Worm (Caenorhabditis elegans) whole organism, L4 larva: ENCODE data around the gene F41C3.7.
A peak's percentile ranks its signal among the peaks of the same experiment; 100 is the strongest.

Experiments used
- D1046.2 ChIP-seq: fragments of 200-800 bp; sonication (Bioruptor generic); IDR thresholded peaks from 2 replicates; pipeline ENCODE4 v1.3.6; 2022; ENCODE audit warnings: missing genetic modification characterization, missing compliant biosample characterization
- F49E8.2 ChIP-seq: sonication (generic microtip); optimal IDR thresholded peaks from 2 replicates; lab custom pipeline; 2016; ENCODE audit warnings: missing compliant biosample characterization, mild to moderate bottlenecking, missing genetic modification characterization, borderline replicate concordance
- T20F7.1 ChIP-seq: fragments of 200-800 bp; sonication (Bioruptor generic); optimal IDR thresholded peaks from 2 replicates; lab custom pipeline; 2018; ENCODE audit warnings: mild to moderate bottlenecking, missing genetic modification characterization, missing compliant biosample characterization
- Y105C5A.15 ChIP-seq: fragments of 200-800 bp; sonication (Bioruptor generic); IDR thresholded peaks from 2 replicates; pipeline ENCODE4 v1.3.6; 2022; ENCODE audit warnings: missing genetic modification characterization, missing compliant biosample characterization
- ZK337.2 ChIP-seq: fragments of 200-800 bp; sonication (Bioruptor generic); IDR thresholded peaks from 2 replicates; pipeline ENCODE4 v1.3.6; 2022; ENCODE audit warnings: missing genetic modification reagents, missing genetic modification characterization, missing compliant biosample characterization
- ceh-32 ChIP-seq: sonication (generic microtip); optimal IDR thresholded peaks from 2 replicates; lab custom pipeline; 2016; ENCODE audit warnings: mild to moderate bottlenecking, missing genetic modification characterization, missing compliant biosample characterization; ENCODE audit not compliant: poor library complexity
- ceh-82 ChIP-seq: sonication (generic microtip); optimal IDR thresholded peaks from 2 replicates; lab custom pipeline; 2017; ENCODE audit warnings: missing biosample characterization, missing genetic modification characterization
- ces-1 ChIP-seq: fragments of 150-350 bp; sonication (generic microtip); optimal IDR thresholded peaks from 4 replicates; lab custom pipeline; 2014; ENCODE audit warnings: missing biosample characterization, missing genetic modification reagents, missing genetic modification characterization
- daf-16 ChIP-seq, 3 experiments: sonication (generic microtip); optimal IDR thresholded peaks; 2 replicates each; lab custom pipeline; 2016 to 2017; ENCODE audit warnings: missing genetic modification characterization in 3 of 3, missing genetic modification reagents in 3 of 3, mild to moderate bottlenecking in 2 of 3, missing compliant biosample characterization in 2 of 3, missing biosample characterization in 1 of 3, moderate library complexity in 1 of 3
- dmd-6 ChIP-seq: fragments of 200-800 bp; sonication (Bioruptor generic); IDR thresholded peaks from 2 replicates; pipeline ENCODE4 v1.3.6; 2022; ENCODE audit warnings: missing genetic modification reagents, missing genetic modification characterization, missing compliant biosample characterization
- dmd-9 ChIP-seq: fragments of 200-800 bp; sonication (Bioruptor generic); IDR thresholded peaks from 2 replicates; pipeline ENCODE4 v1.3.6; 2022; ENCODE audit warnings: missing genetic modification reagents, missing genetic modification characterization, missing compliant biosample characterization
- dve-1 ChIP-seq: sonication (generic microtip); optimal IDR thresholded peaks from 2 replicates; lab custom pipeline; 2017; ENCODE audit warnings: antibody characterized with exemption, mild to moderate bottlenecking, missing genetic modification characterization, missing compliant biosample characterization; ENCODE audit not compliant: insufficient read depth
- hif-1 ChIP-seq, 2 experiments: sonication (generic microtip); optimal IDR thresholded peaks; 2 replicates each; lab custom pipeline; 2016 to 2017; ENCODE audit warnings: missing compliant biosample characterization in 2 of 2, missing genetic modification characterization in 2 of 2, missing genetic modification reagents in 2 of 2, missing genotype in 2 of 2, mild to moderate bottlenecking in 1 of 2
- hlh-11 ChIP-seq: fragments of 200-800 bp; sonication (Bioruptor generic); optimal IDR thresholded peaks from 2 replicates; lab custom pipeline; 2018; ENCODE audit warnings: mild to moderate bottlenecking, missing genetic modification characterization, missing compliant biosample characterization
- hlh-30 ChIP-seq: sonication (generic microtip); optimal IDR thresholded peaks from 2 replicates; lab custom pipeline; 2017; ENCODE audit warnings: antibody characterized with exemption, mild to moderate bottlenecking, missing genetic modification characterization, missing compliant biosample characterization; ENCODE audit not compliant: insufficient read depth
- jun-1 ChIP-seq: fragments of 150-350 bp; optimal IDR thresholded peaks from 2 replicates; lab custom pipeline; 2014; ENCODE audit warnings: missing biosample characterization, missing genetic modification reagents, missing genetic modification characterization
- lin-1 ChIP-seq: fragments of 200-800 bp; sonication (Bioruptor generic); IDR thresholded peaks from 2 replicates; pipeline ENCODE4 v1.3.6; 2022; ENCODE audit warnings: missing genetic modification reagents, missing genetic modification characterization, missing compliant biosample characterization
- lin-13 ChIP-seq: fragments of 150-350 bp; optimal IDR thresholded peaks from 2 replicates; lab custom pipeline; 2014; ENCODE audit warnings: missing biosample characterization, missing genetic modification reagents, missing genetic modification characterization
- lin-38 ChIP-seq: fragments of 200-800 bp; sonication (Bioruptor generic); IDR thresholded peaks from 2 replicates; pipeline ENCODE4 v1.3.6; 2022; ENCODE audit warnings: missing genetic modification reagents, missing genetic modification characterization, missing compliant biosample characterization
- lsy-2 ChIP-seq, 2 experiments: fragments of 150-350 bp in 1 of 2; sonication (generic microtip) in 1 of 2; optimal IDR thresholded peaks; 2 replicates each; lab custom pipeline; 2014 to 2017; ENCODE audit warnings: missing biosample characterization in 2 of 2, missing genetic modification characterization in 2 of 2
- madf-5 ChIP-seq, 2 experiments: fragments of 200-800 bp; sonication (Bioruptor generic); IDR thresholded peaks; 2 replicates each; pipeline ENCODE4 v1.3.6; 2022; ENCODE audit warnings: missing compliant biosample characterization in 2 of 2, missing genetic modification characterization in 2 of 2
- mdl-1 ChIP-seq, 2 experiments: fragments of 150-350 bp in 1 of 2; sonication (generic microtip) in 1 of 2; optimal IDR thresholded peaks; 2 replicates each; lab custom pipeline; 2014 to 2017; ENCODE audit warnings: missing biosample characterization in 2 of 2, missing genetic modification characterization in 2 of 2
- mes-2 ChIP-seq: sonication (generic microtip); optimal IDR thresholded peaks from 2 replicates; lab custom pipeline; 2016; ENCODE audit warnings: missing genotype, mild to moderate bottlenecking, missing genetic modification characterization, missing compliant biosample characterization; ENCODE audit not compliant: poor library complexity, severe bottlenecking
- nhr-102 ChIP-seq: sonication (generic microtip); optimal IDR thresholded peaks from 2 replicates; lab custom pipeline; 2016; ENCODE audit warnings: mild to moderate bottlenecking, missing genetic modification characterization, moderate library complexity, missing compliant biosample characterization
- nhr-28 ChIP-seq: fragments of 150-350 bp; optimal IDR thresholded peaks from 2 replicates; lab custom pipeline; 2014; ENCODE audit warnings: missing biosample characterization, missing genetic modification characterization
- nhr-41 ChIP-seq: fragments of 200-800 bp; sonication (Bioruptor generic); IDR thresholded peaks from 2 replicates; pipeline ENCODE4 v1.3.6; 2022; ENCODE audit warnings: missing genetic modification reagents, missing genetic modification characterization, missing compliant biosample characterization
- nhr-42 ChIP-seq: fragments of 200-800 bp; sonication (Bioruptor generic); IDR thresholded peaks from 2 replicates; pipeline ENCODE4 v1.3.6; 2022; ENCODE audit warnings: missing genetic modification characterization, missing compliant biosample characterization
- nhr-48 ChIP-seq: sonication (generic microtip); optimal IDR thresholded peaks from 2 replicates; lab custom pipeline; 2016; ENCODE audit warnings: mild to moderate bottlenecking, missing genetic modification characterization, missing compliant biosample characterization
- nhr-77 ChIP-seq: fragments of 150-350 bp; optimal IDR thresholded peaks from 2 replicates; lab custom pipeline; 2014; ENCODE audit warnings: missing biosample characterization, missing genetic modification characterization
- pha-4 ChIP-seq, 2 experiments: fragments of 150-350 bp in 1 of 2; fragments of 200-800 bp in 1 of 2; sonication (Bioruptor generic) in 1 of 2; IDR thresholded peaks in 1 of 2; optimal IDR thresholded peaks in 1 of 2; 2 replicates each; pipeline versions ENCODE4 v1.3.6 to Lab custom; 2014 to 2022; ENCODE audit warnings: missing genetic modification characterization in 2 of 2, missing genetic modification reagents in 2 of 2, missing biosample characterization in 1 of 2, missing compliant biosample characterization in 1 of 2
- php-3 ChIP-seq: fragments of 200-800 bp; sonication (Bioruptor generic); IDR thresholded peaks from 2 replicates; pipeline ENCODE4 v1.3.6; 2022; ENCODE audit warnings: missing genetic modification reagents, missing genetic modification characterization, missing compliant biosample characterization
- pqm-1 ChIP-seq: sonication (generic microtip); optimal IDR thresholded peaks from 2 replicates; lab custom pipeline; 2017; ENCODE audit warnings: missing biosample characterization, missing genetic modification characterization
- saeg-2 ChIP-seq: fragments of 200-800 bp; sonication (Bioruptor generic); IDR thresholded peaks from 2 replicates; pipeline ENCODE4 v1.3.6; 2022; ENCODE audit warnings: missing genetic modification reagents, missing genetic modification characterization, missing compliant biosample characterization
- spr-1 ChIP-seq: sonication (generic microtip); optimal IDR thresholded peaks from 2 replicates; lab custom pipeline; 2016; ENCODE audit warnings: mild to moderate bottlenecking, missing genetic modification characterization, missing compliant biosample characterization
- spr-3 ChIP-seq: fragments of 200-800 bp; sonication (Bioruptor generic); optimal IDR thresholded peaks from 2 replicates; lab custom pipeline; 2018; ENCODE audit warnings: mild to moderate bottlenecking, missing genetic modification characterization, missing compliant biosample characterization
- tra-1 ChIP-seq: fragments of 200-800 bp; sonication (Bioruptor generic); IDR thresholded peaks from 2 replicates; pipeline ENCODE4 v1.3.6; 2022; ENCODE audit warnings: missing genetic modification reagents, missing genetic modification characterization, missing compliant biosample characterization
- unc-62 ChIP-seq, 3 experiments: fragments of 150-350 bp in 1 of 3; sonication (generic microtip); optimal IDR thresholded peaks in 2 of 3; peaks in 1 of 3; 1 replicate in 1 of 3; 2 replicates in 2 of 3; lab custom pipeline; 2014 to 2017; ENCODE audit warnings: missing biosample characterization in 3 of 3, missing genetic modification characterization in 3 of 3, missing genetic modification reagents in 3 of 3, missing genotype in 1 of 3
- vab-7 ChIP-seq: fragments of 200-800 bp; sonication (Bioruptor generic); IDR thresholded peaks from 2 replicates; pipeline ENCODE4 v1.3.6; 2022; ENCODE audit warnings: missing genetic modification reagents, missing genetic modification characterization, missing compliant biosample characterization
- zag-1 ChIP-seq: fragments of 150-350 bp; optimal IDR thresholded peaks from 2 replicates; lab custom pipeline; 2014; ENCODE audit warnings: missing biosample characterization, missing genetic modification characterization
- zfp-3 ChIP-seq: fragments of 200-800 bp; sonication (Bioruptor generic); conservative IDR thresholded peaks from 2 replicates; pipeline ENCODE4 v1.3.6; 2022; ENCODE audit warnings: missing genetic modification reagents, missing genetic modification characterization, missing compliant biosample characterization
- zip-11 ChIP-seq: fragments of 200-800 bp; sonication (Bioruptor generic); IDR thresholded peaks from 2 replicates; pipeline ENCODE4 v1.3.6; 2022; ENCODE audit warnings: missing genetic modification characterization, missing compliant biosample characterization
- ztf-11 ChIP-seq: fragments of 150-350 bp; optimal IDR thresholded peaks from 2 replicates; lab custom pipeline; 2014; ENCODE audit warnings: missing biosample characterization, missing genetic modification characterization

Gene F41C3.7

DNA sequence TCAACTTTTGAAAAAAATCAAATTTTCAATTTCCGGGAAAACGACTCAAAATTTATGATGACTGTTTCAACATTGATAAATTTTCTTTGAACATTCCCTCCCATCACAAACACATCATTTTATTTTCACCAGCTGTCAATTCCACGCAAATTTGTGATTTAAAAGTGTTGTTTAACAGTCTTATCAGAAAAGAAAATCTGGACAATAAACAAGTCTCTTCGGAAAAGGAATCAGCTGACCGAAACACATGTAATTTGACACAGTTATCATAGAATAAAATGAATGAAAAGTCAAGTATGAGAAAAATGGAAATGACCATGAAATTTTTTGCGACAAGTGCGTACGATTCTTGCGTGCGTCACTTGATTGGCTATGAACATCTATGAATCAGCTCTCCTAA, 39.3 kb downstream of the F41C3.7 start:
- TF ChIP-seq php-3 (GFP tag; lab: Robert Waterston, UW) = peak; percentile 91
- peak; percentile 61 for TF ChIP-seq nhr-102 (tag; lab: Kevin White, UChicago)
- TF ChIP-seq zfp-3 (GFP tag; lab: Robert Waterston, UW) = no peak
- no peak for TF ChIP-seq ztf-11 (tag; lab: Kevin White, UChicago)
- TF ChIP-seq ceh-32 (tag; lab: Kevin White, UChicago) = no peak
- no peak for TF ChIP-seq spr-3 (GFP tag; lab: Kevin White, UChicago)
- no peak for TF ChIP-seq zag-1 (tag; lab: Kevin White, UChicago)
- TF ChIP-seq spr-1 (tag; lab: Kevin White, UChicago) = no peak
- TF ChIP-seq daf-16 (GFP tag; optimal IDR thresholded peaks at IDR 0.05; lab: Kevin White, UChicago) = peak in 1 of 2 experiments; percentile 53
- peak; percentile 96 for TF ChIP-seq daf-16 (tag; optimal IDR thresholded peaks at IDR 0.05; lab: Kevin White, UChicago)
- TF ChIP-seq F49E8.2 (tag; lab: Kevin White, UChicago) = no peak
- TF ChIP-seq T20F7.1 = peak; percentile 42
- TF ChIP-seq D1046.2 (GFP tag; lab: Robert Waterston, UW) = no peak
- no peak for TF ChIP-seq madf-5 (GFP tag; IDR thresholded peaks at IDR 0.05; lab: Robert Waterston, UW)
- no peak for TF ChIP-seq ZK337.2 (GFP tag; lab: Robert Waterston, UW)
- peak in 1 of 2 experiments; percentile 5 for TF ChIP-seq lsy-2 (tag; optimal IDR thresholded peaks at IDR 0.05; lab: Kevin White, UChicago)
- no peak for TF ChIP-seq nhr-41 (GFP tag; lab: Robert Waterston, UW)
- TF ChIP-seq hlh-30 (tag; lab: Kevin White, UChicago) = peak; percentile 59
- TF ChIP-seq pha-4 (GFP tag; IDR thresholded peaks at IDR 0.05; lab: Robert Waterston, UW) = no peak
- no peak for TF ChIP-seq pha-4 (tag; optimal IDR thresholded peaks at IDR 0.05; lab: Kevin White, UChicago)
- peak; percentile 87 for TF ChIP-seq lin-1 (GFP tag; lab: Robert Waterston, UW)
- no peak for TF ChIP-seq zip-11 (GFP tag; lab: Robert Waterston, UW)
- TF ChIP-seq pqm-1 (tag; lab: Kevin White, UChicago) = no peak
- TF ChIP-seq mdl-1 (tag; optimal IDR thresholded peaks at IDR 0.05; lab: Kevin White, UChicago) = peak in 1 of 2 experiments; percentile 62
- no peak for TF ChIP-seq mes-2 (tag; lab: Kevin White, UChicago)
- peak; percentile 79 for TF ChIP-seq nhr-28 (tag; lab: Kevin White, UChicago)
- peak; percentile 84 for TF ChIP-seq dve-1 (tag; lab: Kevin White, UChicago)
- TF ChIP-seq nhr-48 = peak; percentile 25
- TF ChIP-seq unc-62 (GFP tag; optimal IDR thresholded peaks at IDR 0.05 in 1 of 2; lab: Kevin White, UChicago) = no peak
- no peak for TF ChIP-seq unc-62 (tag; optimal IDR thresholded peaks at IDR 0.05; lab: Kevin White, UChicago)
- no peak for TF ChIP-seq ceh-82
- no peak for TF ChIP-seq ces-1 (GFP tag; lab: Kevin White, UChicago)
- no peak for TF ChIP-seq hif-1 (tag; optimal IDR thresholded peaks at IDR 0.05; lab: Kevin White, UChicago)
- no peak for TF ChIP-seq lin-38 (GFP tag; lab: Robert Waterston, UW)
- no peak for TF ChIP-seq jun-1 (tag; lab: Kevin White, UChicago)
- peak; percentile 97 for TF ChIP-seq dmd-6 (GFP tag; lab: Robert Waterston, UW)
- TF ChIP-seq lin-13 = no peak
- TF ChIP-seq vab-7 (GFP tag; lab: Robert Waterston, UW) = no peak
- TF ChIP-seq hlh-11 (tag; lab: Kevin White, UChicago) = peak; percentile 73
- TF ChIP-seq tra-1 (GFP tag; lab: Robert Waterston, UW) = peak; percentile 80; the same call in 1 of the 2 replicates
- peak; percentile 44 for TF ChIP-seq nhr-77
- no peak for TF ChIP-seq nhr-42 (GFP tag; lab: Robert Waterston, UW)
- TF ChIP-seq dmd-9 = no peak
- no peak for TF ChIP-seq Y105C5A.15
- no peak for TF ChIP-seq saeg-2 (GFP tag; lab: Robert Waterston, UW)
